Worm (Caenorhabditis elegans): Measurements from ENCODE around the gene haf-8.

haf-8 gene

ce11 chrIV:14706302-14706701, 6.6 kb upstream of the haf-8 start, which contains the start of gene Y57G11C.41:
Gene Y57G11C.41 (minus strand): TSS chrIV:14706402.
- TF ChIP-seq pha-4 (tag; optimal IDR thresholded peaks at IDR 0.05) = no peak
- no peak for TF ChIP-seq elt-3 (tag; optimal IDR thresholded peaks at IDR 0.05)
- TF ChIP-seq mab-5 (tag; optimal IDR thresholded peaks at IDR 0.05) = no peak
- no peak for TF ChIP-seq M03D4.4 (tag; optimal IDR thresholded peaks at IDR 0.05)
- TF ChIP-seq flh-1 (GFP tag; optimal IDR thresholded peaks at IDR 0.05) = no peak

ce11 chrIV:14704952-14705351, 5.2 kb upstream of the haf-8 start:
- TF ChIP-seq nhr-28 (tag; optimal IDR thresholded peaks at IDR 0.05) (no peak), lsy-2 (tag; optimal IDR thresholded peaks at IDR 0.05) (no peak), unc-62 (GFP tag; optimal IDR thresholded peaks at IDR 0.05) (no peak), unc-39 (tag; optimal IDR thresholded peaks at IDR 0.05) (no peak), M03D4.4 (tag; optimal IDR thresholded peaks at IDR 0.05) (no peak), mep-1 (tag; optimal IDR thresholded peaks at IDR 0.05) (no peak), blmp-1 (tag; optimal IDR thresholded peaks at IDR 0.05) (no peak), drap-1 (GFP tag; optimal IDR thresholded peaks at IDR 0.05) (no peak), ceh-83 (GFP tag; optimal IDR thresholded peaks at IDR 0.05) (no peak), nhr-76 (tag; optimal IDR thresholded peaks at IDR 0.05) (no peak), ceh-39 (tag; optimal IDR thresholded peaks at IDR 0.05) (no peak), snpc-4 (tag; optimal IDR thresholded peaks at IDR 0.05) (no peak)

- TF ChIP-seq ces-1 (GFP tag; optimal IDR thresholded peaks at IDR 0.05) (no peak), pha-4 (tag; optimal IDR thresholded peaks at IDR 0.05) (no peak), bed-3 (GFP tag; optimal IDR thresholded peaks at IDR 0.05) (no peak), mls-2 (tag; optimal IDR thresholded peaks at IDR 0.05) (no peak), lsy-2 (tag; optimal IDR thresholded peaks at IDR 0.05) (no peak), ceh-39 (tag; optimal IDR thresholded peaks at IDR 0.05) (no peak), nhr-237 (tag; optimal IDR thresholded peaks at IDR 0.05) (no peak), mep-1 (tag; optimal IDR thresholded peaks at IDR 0.05) (no peak), lin-32 (GFP tag; optimal IDR thresholded peaks at IDR 0.05) (no peak), ceh-83 (GFP tag; optimal IDR thresholded peaks at IDR 0.05) (no peak), unc-39 (tag; optimal IDR thresholded peaks at IDR 0.05) (no peak), ham-2 (GFP tag; optimal IDR thresholded peaks at IDR 0.05) (no peak)
These were observed 4.4 kb upstream of the haf-8 start, which contains the start of gene Y57G11C.40 for ce11 chrIV:14704155-14704554. Gene Y57G11C.40 (minus strand): TSS chrIV:14704255.

ce11 chrIV:14687716-14688115, 12.0 kb downstream of the haf-8 start:
- TF ChIP-seq sptf-1 (tag; optimal IDR thresholded peaks at IDR 0.05) = no peak
- TF ChIP-seq unc-62 (GFP tag; optimal IDR thresholded peaks at IDR 0.05) = no peak
- TF ChIP-seq ham-2 (GFP tag; optimal IDR thresholded peaks at IDR 0.05) = no peak
- no peak for TF ChIP-seq hlh-1 (tag; optimal IDR thresholded peaks at IDR 0.05)
- TF ChIP-seq nhr-76 (tag; optimal IDR thresholded peaks at IDR 0.05) = no peak
- no peak for TF ChIP-seq nhr-28 (tag; optimal IDR thresholded peaks at IDR 0.05)
- TF ChIP-seq drap-1 (GFP tag; optimal IDR thresholded peaks at IDR 0.05) = no peak
- no peak for TF ChIP-seq pha-4 (tag; optimal IDR thresholded peaks at IDR 0.05)
- TF ChIP-seq blmp-1 (tag; optimal IDR thresholded peaks at IDR 0.05) = no peak
- TF ChIP-seq zip-8 (tag; optimal IDR thresholded peaks at IDR 0.05) = no peak
- no peak for TF ChIP-seq tbx-8 (GFP tag; optimal IDR thresholded peaks at IDR 0.05)
- TF ChIP-seq cnd-1 (tag; optimal IDR thresholded peaks at IDR 0.05) = no peak
- no peak for TF ChIP-seq ceh-43 (GFP tag; optimal IDR thresholded peaks at IDR 0.05)
- TF ChIP-seq elt-3 (tag; optimal IDR thresholded peaks at IDR 0.05) = no peak
- no peak for TF ChIP-seq sem-2 (GFP tag; optimal IDR thresholded peaks at IDR 0.05)
- no peak for TF ChIP-seq unc-39 (tag; optimal IDR thresholded peaks at IDR 0.05)
- no peak for TF ChIP-seq mep-1 (tag; optimal IDR thresholded peaks at IDR 0.05)
- TF ChIP-seq snpc-4 (tag; optimal IDR thresholded peaks at IDR 0.05) = no peak
- TF ChIP-seq elt-1 (tag; optimal IDR thresholded peaks at IDR 0.05; ENCODE audit: borderline replicate concordance, insufficient read depth) = no peak
- TF ChIP-seq mab-5 (tag; optimal IDR thresholded peaks at IDR 0.05) = no peak

ce11 chrIV:14679060-14679459, 20.7 kb downstream of the haf-8 start:
- TF ChIP-seq mep-1 (tag; optimal IDR thresholded peaks at IDR 0.05) (no peak), bed-3 (GFP tag; optimal IDR thresholded peaks at IDR 0.05) (no peak)
